Worm (Caenorhabditis elegans) whole organism, L1 larva: Measurements from ENCODE around the gene twk-49.

Experiments used
- C04F5.9 ChIP-seq: sonication (generic microtip); optimal IDR thresholded peaks from 2 replicates; lab custom pipeline; 2016; ENCODE audit warnings: missing genetic modification characterization, missing compliant biosample characterization
- C34B4.2 ChIP-seq: sonication (generic microtip); optimal IDR thresholded peaks from 2 replicates; lab custom pipeline; 2017; ENCODE audit warnings: mild to moderate bottlenecking, missing genetic modification characterization, missing compliant biosample characterization
- Y116A8C.19 ChIP-seq: sonication (generic microtip); optimal IDR thresholded peaks from 2 replicates; lab custom pipeline; 2016; ENCODE audit warnings: missing compliant biosample characterization, missing genetic modification characterization, borderline replicate concordance
- aha-1 ChIP-seq: fragments of 150-350 bp; optimal IDR thresholded peaks from 2 replicates; lab custom pipeline; 2014; ENCODE audit warnings: missing biosample characterization, missing genetic modification characterization
- alr-1 ChIP-seq: fragments of 200-800 bp; sonication (Bioruptor generic); optimal IDR thresholded peaks from 2 replicates; lab custom pipeline; 2018; ENCODE audit warnings: borderline replicate concordance, mild to moderate bottlenecking, missing genetic modification characterization, missing compliant biosample characterization
- ceh-63 ChIP-seq: fragments of 200-800 bp; sonication (Bioruptor generic); optimal IDR thresholded peaks from 2 replicates; lab custom pipeline; 2018; ENCODE audit warnings: mild to moderate bottlenecking, missing genetic modification characterization, missing compliant biosample characterization
- ceh-88 ChIP-seq: fragments of 200-800 bp; sonication (Bioruptor generic); IDR thresholded peaks from 2 replicates; pipeline ENCODE4 v1.3.6; 2022; ENCODE audit warnings: missing genetic modification characterization, missing compliant biosample characterization
- dpl-1 ChIP-seq, 3 experiments: fragments of 150-350 bp in 2 of 3; sonication (generic microtip) in 1 of 3; optimal IDR thresholded peaks; 2 replicates each; lab custom pipeline; 2014 to 2017; ENCODE audit warnings: missing biosample characterization in 3 of 3, missing genetic modification characterization in 3 of 3, missing genetic modification reagents in 3 of 3
- elt-2 ChIP-seq: sonication (generic microtip); optimal IDR thresholded peaks from 2 replicates; lab custom pipeline; 2016; ENCODE audit warnings: missing genetic modification characterization, mild to moderate bottlenecking, inconsistent platforms, missing compliant biosample characterization, missing genetic modification reagents
- elt-3 ChIP-seq, 6 experiments: fragments of 150-350 bp in 1 of 6; sonication (generic microtip); optimal IDR thresholded peaks; 2 replicates each; lab custom pipeline; 2017 to 2018; ENCODE audit warnings: missing biosample characterization in 6 of 6, missing genetic modification characterization in 6 of 6, inconsistent platforms in 1 of 6
- fkh-10 ChIP-seq: sonication (generic microtip); optimal IDR thresholded peaks from 2 replicates; lab custom pipeline; 2017; ENCODE audit warnings: missing biosample characterization, missing genetic modification reagents, missing genetic modification characterization
- fkh-4 ChIP-seq: sonication (generic microtip); optimal IDR thresholded peaks from 2 replicates; lab custom pipeline; 2016; ENCODE audit warnings: missing compliant biosample characterization, missing genetic modification characterization, borderline replicate concordance
- isw-1 ChIP-seq: fragments of 200-800 bp; sonication (Bioruptor generic); IDR thresholded peaks from 2 replicates; pipeline ENCODE4 v1.3.6; 2022; ENCODE audit warnings: missing genetic modification characterization, missing compliant biosample characterization
- jun-1 ChIP-seq: fragments of 150-350 bp; optimal IDR thresholded peaks from 2 replicates; lab custom pipeline; 2014; ENCODE audit warnings: missing biosample characterization, missing genetic modification reagents, missing genetic modification characterization
- lin-13 ChIP-seq: fragments of 150-350 bp; optimal IDR thresholded peaks from 2 replicates; lab custom pipeline; 2014; ENCODE audit warnings: missing biosample characterization, missing genetic modification reagents, missing genetic modification characterization
- lin-14 ChIP-seq: fragments of 200-800 bp; sonication (Bioruptor generic); optimal IDR thresholded peaks from 2 replicates; lab custom pipeline; 2018; ENCODE audit warnings: mild to moderate bottlenecking, missing genetic modification characterization, moderate library complexity, missing compliant biosample characterization
- lin-15B ChIP-seq: fragments of 150-350 bp; sonication (generic microtip); optimal IDR thresholded peaks from 3 replicates; lab custom pipeline; 2014; ENCODE audit warnings: missing biosample characterization, missing genetic modification characterization
- lin-39 ChIP-seq: fragments of 150-350 bp; optimal IDR thresholded peaks from 2 replicates; lab custom pipeline; 2014; ENCODE audit warnings: missing biosample characterization, missing genetic modification reagents, missing genetic modification characterization
- lir-3 ChIP-seq: sonication (generic microtip); optimal IDR thresholded peaks from 2 replicates; lab custom pipeline; 2016; ENCODE audit warnings: mild to moderate bottlenecking, missing genetic modification characterization, moderate library complexity, missing compliant biosample characterization; ENCODE audit not compliant: poor library complexity
- nhr-237 ChIP-seq: fragments of 150-350 bp; optimal IDR thresholded peaks from 2 replicates; lab custom pipeline; 2014; ENCODE audit warnings: missing biosample characterization, missing genetic modification characterization
- nhr-47 ChIP-seq: sonication (generic microtip); optimal IDR thresholded peaks from 2 replicates; lab custom pipeline; 2016; ENCODE audit warnings: mild to moderate bottlenecking, missing genetic modification characterization, moderate library complexity, missing compliant biosample characterization
- nhr-71 ChIP-seq: sonication (generic microtip); optimal IDR thresholded peaks from 2 replicates; lab custom pipeline; 2016; ENCODE audit warnings: mild to moderate bottlenecking, missing genetic modification characterization, moderate library complexity, missing compliant biosample characterization
- nhr-90 ChIP-seq: sonication (generic microtip); optimal IDR thresholded peaks from 2 replicates; lab custom pipeline; 2016; ENCODE audit warnings: mild to moderate bottlenecking, missing genetic modification characterization, missing compliant biosample characterization; ENCODE audit not compliant: poor library complexity
- pag-3 ChIP-seq: sonication (generic microtip); optimal IDR thresholded peaks from 2 replicates; lab custom pipeline; 2017; ENCODE audit warnings: missing genetic modification characterization, mild to moderate bottlenecking, missing compliant biosample characterization, antibody characterized with exemption, borderline replicate concordance; ENCODE audit not compliant: insufficient read depth
- pax-3 ChIP-seq: fragments of 200-800 bp; sonication (Bioruptor generic); optimal IDR thresholded peaks from 2 replicates; lab custom pipeline; 2018; ENCODE audit warnings: mild to moderate bottlenecking, missing genetic modification characterization, moderate library complexity, missing compliant biosample characterization
- pqm-1 ChIP-seq: sonication (generic microtip); optimal IDR thresholded peaks from 3 replicates; lab custom pipeline; 2017; ENCODE audit warnings: missing biosample characterization, missing genetic modification characterization
- snpc-4 ChIP-seq: fragments of 150-350 bp; optimal IDR thresholded peaks from 2 replicates; lab custom pipeline; 2014; ENCODE audit warnings: missing biosample characterization, missing genetic modification characterization
- snu-23 ChIP-seq: sonication (generic microtip); optimal IDR thresholded peaks from 2 replicates; lab custom pipeline; 2016; ENCODE audit warnings: missing genetic modification characterization, missing compliant biosample characterization
- sox-4 ChIP-seq: sonication (generic microtip); optimal IDR thresholded peaks from 2 replicates; lab custom pipeline; 2016; ENCODE audit warnings: missing genetic modification characterization, missing compliant biosample characterization
- sup-37 ChIP-seq: fragments of 200-800 bp; sonication (Bioruptor generic); optimal IDR thresholded peaks from 2 replicates; lab custom pipeline; 2018; ENCODE audit warnings: mild to moderate bottlenecking, missing genetic modification characterization, missing compliant biosample characterization
- tlp-1 ChIP-seq: fragments of 150-350 bp; optimal IDR thresholded peaks from 2 replicates; lab custom pipeline; 2014; ENCODE audit warnings: missing biosample characterization, missing genetic modification characterization
- unc-130 ChIP-seq: fragments of 150-350 bp; optimal IDR thresholded peaks from 2 replicates; lab custom pipeline; 2017; ENCODE audit warnings: missing biosample characterization, missing genetic modification characterization, inconsistent platforms
- unc-30 ChIP-seq: sonication (generic microtip); optimal IDR thresholded peaks from 2 replicates; lab custom pipeline; 2017; ENCODE audit warnings: missing biosample characterization, missing genetic modification characterization
- unc-86 ChIP-seq: sonication (generic microtip); optimal IDR thresholded peaks from 2 replicates; lab custom pipeline; 2016; ENCODE audit warnings: missing genetic modification characterization, missing compliant biosample characterization
- vab-15 ChIP-seq: sonication (generic microtip); optimal IDR thresholded peaks from 2 replicates; lab custom pipeline; 2017; ENCODE audit warnings: missing genotype, mild to moderate bottlenecking, missing genetic modification characterization, missing compliant biosample characterization
- xbp-1 ChIP-seq: sonication (generic microtip); optimal IDR thresholded peaks from 2 replicates; lab custom pipeline; 2016; ENCODE audit warnings: missing genetic modification characterization, missing compliant biosample characterization
- zag-1 ChIP-seq: fragments of 150-350 bp; optimal IDR thresholded peaks from 2 replicates; lab custom pipeline; 2014; ENCODE audit warnings: missing biosample characterization, missing genetic modification characterization
- zip-4 ChIP-seq: fragments of 200-800 bp; sonication (Bioruptor generic); optimal IDR thresholded peaks from 2 replicates; lab custom pipeline; 2018; ENCODE audit warnings: mild to moderate bottlenecking, missing genetic modification characterization, moderate library complexity, missing compliant biosample characterization

Gene twk-49

DNA sequence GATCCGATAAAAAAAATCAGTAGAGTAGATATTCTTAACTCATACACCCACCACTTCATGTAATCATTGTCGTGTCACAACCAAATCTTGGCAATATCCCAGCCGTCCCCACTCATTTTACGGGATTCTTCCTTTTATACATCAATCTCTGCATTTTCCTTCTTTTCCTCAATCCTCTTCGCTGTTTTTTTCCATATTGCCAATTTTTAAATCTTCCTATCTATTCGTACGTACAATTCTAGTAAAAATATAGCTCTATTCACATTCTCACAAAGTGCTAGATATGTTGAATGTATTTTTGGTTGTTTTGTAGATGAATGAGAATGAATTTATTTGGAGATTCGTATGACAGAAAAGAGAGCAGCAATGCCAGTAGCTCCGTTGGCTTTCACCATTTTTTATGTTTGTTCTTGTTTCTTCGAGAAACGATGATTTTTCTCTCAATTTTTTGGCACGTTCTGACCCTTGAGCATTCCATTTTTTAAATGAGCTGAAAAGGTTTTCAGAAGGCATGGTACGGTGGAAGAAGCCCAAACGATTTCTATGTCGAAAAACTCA lies 23.7 kb downstream of the twk-49 start, which contains the start of gene T28D9.16:
Gene T28D9.16 (plus strand): TSS at position 508 of the 558 bp plus-strand sequence.
- no peak for TF ChIP-seq unc-30 (tag; lab: Kevin White, UChicago)
- TF ChIP-seq vab-15 (tag; lab: Kevin White, UChicago), result no peak
- TF ChIP-seq pax-3 (tag; lab: Kevin White, UChicago), result no peak
- TF ChIP-seq zip-4 (GFP tag; lab: Kevin White, UChicago), result no peak
- TF ChIP-seq aha-1 (tag; lab: Kevin White, UChicago), result no peak
- no peak for TF ChIP-seq Y116A8C.19
- TF ChIP-seq snu-23, result no peak
- no peak for TF ChIP-seq pag-3 (tag; lab: Kevin White, UChicago)
- TF ChIP-seq lin-15B, result no peak
- TF ChIP-seq sup-37 (GFP tag; lab: Kevin White, UChicago), result no peak
- TF ChIP-seq, all 84 proteins: peak for 0

DNA sequence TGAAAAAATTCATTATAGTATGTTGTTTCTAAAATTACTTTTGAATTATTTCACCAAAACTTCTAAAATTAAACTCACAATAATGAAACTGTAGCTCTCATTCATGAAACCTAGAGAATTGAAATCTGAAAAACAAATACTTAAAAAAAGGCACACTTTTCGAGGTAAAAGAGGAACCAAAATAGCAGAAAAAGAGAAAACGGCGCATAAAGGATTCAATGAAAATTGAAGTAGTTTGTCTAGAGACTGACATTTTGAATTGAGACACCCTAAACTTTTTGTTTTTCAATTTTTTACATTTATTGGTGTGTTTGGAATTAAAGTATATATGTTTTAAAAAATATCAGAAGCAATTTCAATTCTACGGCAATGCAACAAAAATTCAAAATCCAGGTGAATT lies 28.0 kb downstream of the twk-49 start, which contains the start of gene dgk-5:
Gene dgk-5 (minus strand): TSS at position 101 of the 400 bp plus-strand sequence.
- TF ChIP-seq tlp-1 (tag; lab: Kevin White, UChicago) (no peak), xbp-1 (no peak), fkh-4 (tag; lab: Kevin White, UChicago) (no peak), lin-39 (tag; lab: Kevin White, UChicago) (no peak), pqm-1 (tag; lab: Kevin White, UChicago) (no peak), lin-13 (GFP tag; lab: Kevin White, UChicago) (no peak), nhr-47 (tag; lab: Kevin White, UChicago) (no peak), elt-3 (tag; optimal IDR thresholded peaks at IDR 0.05; lab: Kevin White, UChicago) (no peak), jun-1 (tag; lab: Kevin White, UChicago) (no peak), fkh-10 (GFP tag; lab: Kevin White, UChicago) (no peak), C04F5.9 (tag; lab: Kevin White, UChicago) (no peak), lir-3 (tag; lab: Kevin White, UChicago) (no peak), C34B4.2 (tag; lab: Kevin White, UChicago) (no peak)

DNA sequence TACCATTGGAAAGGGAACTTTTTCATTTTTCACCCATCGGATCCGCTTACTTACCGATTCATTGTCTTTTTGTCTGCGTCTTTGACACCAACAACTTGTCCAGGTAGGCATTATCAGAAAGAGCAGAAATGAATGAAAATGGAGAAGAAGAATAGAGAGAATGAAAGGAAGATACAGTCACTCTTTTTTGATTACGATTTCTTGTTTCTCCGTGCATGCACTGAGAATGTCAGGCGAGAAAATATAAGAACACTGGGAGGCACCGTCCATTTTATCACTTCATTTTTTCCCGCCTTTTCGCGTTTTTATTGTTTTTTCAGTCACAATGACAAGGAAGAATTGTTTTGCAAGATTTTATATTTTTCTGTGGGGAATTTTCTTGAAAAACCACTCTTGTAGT lies 29.6 kb downstream of the twk-49 start:
- TF ChIP-seq isw-1, result no peak
- peak; percentile 43 for TF ChIP-seq elt-2 (tag; lab: Kevin White, UChicago)
- no peak for TF ChIP-seq unc-86 (tag; lab: Kevin White, UChicago)

DNA sequence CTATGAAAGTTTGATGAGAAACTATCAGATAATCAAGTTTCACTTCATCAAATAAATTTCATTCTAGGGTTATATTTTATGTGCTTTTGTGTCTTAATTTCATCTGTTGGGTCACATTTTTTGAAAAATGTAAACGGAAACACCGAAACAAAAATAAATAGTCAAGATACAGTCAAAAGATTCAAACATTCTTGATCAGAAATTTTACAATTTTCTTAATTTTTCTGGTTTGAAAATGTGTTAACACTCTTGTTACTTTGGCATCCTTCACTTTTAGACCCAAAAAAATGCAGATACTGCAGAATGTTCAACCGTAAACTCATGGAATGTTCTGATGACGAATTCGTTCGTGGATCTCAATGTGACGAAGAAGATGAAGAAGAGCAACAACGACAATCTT lies 44.3 kb downstream of the twk-49 start, which contains the start of gene aptf-1:
Gene aptf-1 (plus strand): TSS at position 301 of the 400 bp plus-strand sequence.
- no peak for TF ChIP-seq nhr-90 (tag; lab: Kevin White, UChicago)
- no peak for TF ChIP-seq zag-1 (tag; lab: Kevin White, UChicago)
- no peak for TF ChIP-seq elt-2 (tag; lab: Kevin White, UChicago)
- TF ChIP-seq sox-4 (tag; lab: Kevin White, UChicago), result no peak
- TF ChIP-seq unc-130, result no peak
- no peak for TF ChIP-seq nhr-71 (tag; lab: Kevin White, UChicago)
- TF ChIP-seq snpc-4 (tag; lab: Kevin White, UChicago), result no peak
- no peak for TF ChIP-seq lin-13 (GFP tag; lab: Kevin White, UChicago)
- no peak for TF ChIP-seq ceh-63 (GFP tag; lab: Kevin White, UChicago)
- TF ChIP-seq alr-1, result no peak
- no peak for TF ChIP-seq elt-3 (tag; optimal IDR thresholded peaks at IDR 0.05; lab: Kevin White, UChicago)
- no peak for TF ChIP-seq pag-3 (tag; lab: Kevin White, UChicago)
- no peak for TF ChIP-seq nhr-237 (tag; lab: Kevin White, UChicago)
- no peak for TF ChIP-seq nhr-47 (tag; lab: Kevin White, UChicago)
- TF ChIP-seq dpl-1 (GFP tag; optimal IDR thresholded peaks at IDR 0.05; lab: Kevin White, UChicago), result no peak
- no peak for TF ChIP-seq ceh-88 (GFP tag; lab: Robert Waterston, UW)
- TF ChIP-seq pqm-1 (tag; lab: Kevin White, UChicago), result no peak
- TF ChIP-seq zip-4 (GFP tag; lab: Kevin White, UChicago), result no peak
- no peak for TF ChIP-seq lin-14 (GFP tag; lab: Kevin White, UChicago)
- TF ChIP-seq, all 84 proteins: peak for 0
